Fruit fly (Drosophila melanogaster): Measurements from ENCODE around the gene rump.
A peak's percentile ranks its signal among the peaks of the same experiment; 100 is the strongest.

DNA sequence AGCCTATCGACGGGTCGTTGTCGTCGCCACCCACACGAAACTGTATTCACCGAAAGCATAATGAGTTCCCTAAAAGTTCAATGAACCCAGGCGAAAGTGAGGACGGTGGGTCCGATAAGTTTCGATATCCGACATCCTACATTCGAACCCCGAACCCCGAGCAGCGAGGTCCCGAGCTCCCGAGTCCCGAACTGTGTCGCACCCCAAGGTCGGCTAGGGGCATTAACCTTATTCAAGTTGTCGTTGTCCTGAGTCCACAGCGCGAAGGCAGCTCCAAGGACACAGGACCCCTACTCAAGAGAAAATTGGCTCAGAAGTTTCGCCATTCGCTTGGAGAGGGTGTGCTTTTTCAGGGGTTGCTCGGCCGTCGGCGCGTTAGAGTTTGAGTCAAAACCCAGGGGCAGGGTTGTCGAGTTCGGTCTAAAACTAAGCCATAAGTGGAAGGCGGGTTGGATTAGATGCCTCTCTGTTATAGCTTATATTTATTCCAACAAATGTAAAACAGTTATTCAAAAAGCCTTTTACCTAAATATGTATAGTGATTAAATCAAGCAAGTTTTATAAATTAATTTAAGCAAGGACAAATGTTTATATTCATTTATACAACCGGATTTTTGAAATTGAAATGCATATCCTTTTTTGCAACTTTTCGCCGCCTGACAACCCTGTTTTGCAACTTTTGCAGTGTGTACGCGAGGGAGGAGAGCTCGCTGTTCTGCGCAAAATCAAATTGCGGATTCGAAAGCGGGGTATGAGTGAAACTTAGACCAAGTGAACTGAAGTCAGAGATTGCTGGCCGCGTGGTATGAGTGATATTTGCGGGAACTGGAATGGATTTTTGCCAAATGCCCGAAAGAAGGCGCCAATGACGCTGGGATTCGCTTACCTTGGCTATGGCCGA is 50.5 kb downstream of the rump start:
- TF ChIP-seq CG10348 (GFP tag; IDR thresholded peaks at IDR 0.05) (no peak), CG34367 (tag; optimal IDR thresholded peaks at IDR 0.05) (peak; percentile 19), CG8159 (tag; optimal IDR thresholded peaks at IDR 0.05) (no peak), Snoo (tag; optimal IDR thresholded peaks at IDR 0.05) (no peak), Ets98B (GFP tag; IDR thresholded peaks at IDR 0.05) (no peak), CG15710 (tag; optimal IDR thresholded peaks at IDR 0.05) (peak; percentile 64)

All from whole organism, pupa.